Fruit fly (Drosophila melanogaster): ENCODE data around the gene CG15892.

The CG15892 gene

DNA sequence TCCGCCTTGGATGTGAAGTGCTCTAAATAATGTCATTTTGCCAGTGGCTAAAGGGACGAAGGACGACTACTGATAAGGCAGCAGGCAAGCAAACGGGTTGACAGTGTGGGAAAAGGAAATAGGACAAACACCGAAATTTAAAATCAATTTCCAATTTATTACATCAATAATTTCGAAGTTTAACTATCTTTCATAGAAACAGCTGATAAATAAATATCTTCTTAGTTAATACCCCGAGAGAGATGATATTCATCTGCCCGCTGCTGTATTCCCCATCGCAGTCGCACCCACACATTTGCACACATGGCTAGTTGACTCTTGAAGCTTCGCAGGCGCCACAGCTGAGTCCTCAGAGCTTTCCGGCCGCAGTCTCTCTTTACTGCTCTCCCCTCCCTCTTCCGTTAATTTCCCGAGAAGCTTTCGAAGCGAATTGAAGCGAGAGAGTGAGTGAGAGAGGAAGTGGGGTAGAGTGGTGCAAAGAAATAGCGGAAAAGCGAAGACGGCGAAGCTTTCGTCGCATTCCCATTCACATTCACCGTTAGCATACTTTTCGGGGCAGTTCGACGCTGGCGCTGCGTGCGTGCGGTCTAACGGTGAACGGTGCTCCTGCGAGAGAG, 22.8 kb upstream of the CG15892 start (continued):
- TF ChIP-seq Bgb (GFP tag; IDR thresholded peaks at IDR 0.05; ENCODE audit: partially characterized antibody) (no peak), corto (GFP tag; optimal IDR thresholded peaks at IDR 0.05) (no peak), rib (GFP tag; IDR thresholded peaks at IDR 0.05) (no peak), HmgD (GFP tag; optimal IDR thresholded peaks at IDR 0.05) (no peak), Sry-δ (GFP tag; optimal IDR thresholded peaks at IDR 0.05) (no peak), CG5953 (GFP tag; IDR thresholded peaks at IDR 0.05) (no peak), CG2678 (tag; optimal IDR thresholded peaks at IDR 0.05) (peak; percentile 81), E2f2 (GFP tag; IDR thresholded peaks at IDR 0.05) (peak; percentile 42; the same call in 1 of the 2 replicates), CG4730 (GFP tag; IDR thresholded peaks at IDR 0.05) (0 out of 2 replicates have a peak, but pooled peaks have one; percentile 27), Atf3 (GFP tag; optimal IDR thresholded peaks at IDR 0.05) (no peak), CoRest (tag; optimal IDR thresholded peaks at IDR 0.05) (peak; percentile 65), grn (GFP tag; optimal IDR thresholded peaks at IDR 0.05) (no peak), bsh (GFP tag; optimal IDR thresholded peaks at IDR 0.05) (peak in 1 of 2 experiments; percentile 49), CG7271 (tag; optimal IDR thresholded peaks at IDR 0.05) (no peak), CG31224 (GFP tag; IDR thresholded peaks at IDR 0.05) (peak; percentile 57; the same call in 1 of the 2 replicates), sqz (GFP tag; optimal IDR thresholded peaks at IDR 0.05) (no peak), Eip74EF (GFP tag; optimal IDR thresholded peaks at IDR 0.05) (no peak), hb (GFP tag; IDR thresholded peaks at IDR 0.05; ENCODE audit: partially characterized antibody) (no peak), sim (GFP tag; IDR thresholded peaks at IDR 0.05) (peak; percentile 28; the same call in 1 of the 2 replicates), sd (tag; optimal IDR thresholded peaks at IDR 0.05) (no peak), Oaz (GFP tag; IDR thresholded peaks at IDR 0.05) (peak; percentile 58; the same call in 1 of the 2 replicates), Kr (GFP tag; optimal IDR thresholded peaks at IDR 0.05) (no peak), sisA (GFP tag; IDR thresholded peaks at IDR 0.05) (peak; percentile 64), BEAF-32 (GFP tag; optimal IDR thresholded peaks at IDR 0.05) (no peak), hbn (GFP tag; IDR thresholded peaks at IDR 0.05; ENCODE audit: partially characterized antibody) (no peak), CG6272 (GFP tag; IDR thresholded peaks at IDR 0.05) (no peak), vnd (GFP tag; IDR thresholded peaks at IDR 0.05; ENCODE audit: partially characterized antibody) (no peak), CG15696 (tag; optimal IDR thresholded peaks at IDR 0.05) (no peak), CG17612 (GFP tag; IDR thresholded peaks at IDR 0.05) (no peak), CG10543 (GFP tag; optimal IDR thresholded peaks at IDR 0.05) (peak; percentile 66), run (tag; optimal IDR thresholded peaks at IDR 0.05) (no peak), sug (tag; optimal IDR thresholded peaks at IDR 0.05) (no peak), CG2120 (GFP tag; optimal IDR thresholded peaks at IDR 0.05) (peak; percentile 83), mam (GFP tag; optimal IDR thresholded peaks at IDR 0.05) (peak; percentile 31), dimm (GFP tag; IDR thresholded peaks at IDR 0.05) (0 out of 2 replicates have a peak, but pooled peaks have one; percentile 29), CG6689 (GFP tag; IDR thresholded peaks at IDR 0.05) (peak; percentile 59), CG1603 (tag; optimal IDR thresholded peaks at IDR 0.05) (peak; percentile 69), nerfin-2 (GFP tag; IDR thresholded peaks at IDR 0.05; ENCODE audit: partially characterized antibody) (no peak), Atf6 (GFP tag; IDR thresholded peaks at IDR 0.05) (peak; percentile 83), crc (GFP tag; optimal IDR thresholded peaks at IDR 0.05) (no peak), CG18011 (GFP tag; optimal IDR thresholded peaks at IDR 0.05) (no peak), unc-4 (GFP tag; IDR thresholded peaks at IDR 0.05; ENCODE audit: partially characterized antibody) (no peak), Dll (GFP tag; IDR thresholded peaks at IDR 0.05; ENCODE audit: partially characterized antibody) (no peak), ewg (GFP tag; optimal IDR thresholded peaks at IDR 0.05) (peak; percentile 27), luna (GFP tag; optimal IDR thresholded peaks at IDR 0.05) (no peak), peb (GFP tag; IDR thresholded peaks at IDR 0.05) (no peak), slou (GFP tag; optimal IDR thresholded peaks at IDR 0.05) (peak; percentile 1), toy (GFP tag; IDR thresholded peaks at IDR 0.05) (0 out of 2 replicates have a peak, but pooled peaks have one; percentile 16), CG7839 (tag; optimal IDR thresholded peaks at IDR 0.05) (peak; percentile 76)
